Fruit fly (Drosophila melanogaster) whole organism: ENCODE data around the gene CG31624.

ENCODE experiments used
- Dll ChIP-seq: fragments of >200 bp; optimal IDR thresholded peaks from 2 replicates; lab custom pipeline; 2017
- pan ChIP-seq: fragments of >200 bp; optimal IDR thresholded peaks from 2 replicates; lab custom pipeline; 2017
- usp ChIP-seq: fragments of >200 bp; optimal IDR thresholded peaks from 2 replicates; lab custom pipeline; 2017; ENCODE audit warnings: missing biosample characterization, missing genetic modification characterization, mixed read lengths

DNA sequence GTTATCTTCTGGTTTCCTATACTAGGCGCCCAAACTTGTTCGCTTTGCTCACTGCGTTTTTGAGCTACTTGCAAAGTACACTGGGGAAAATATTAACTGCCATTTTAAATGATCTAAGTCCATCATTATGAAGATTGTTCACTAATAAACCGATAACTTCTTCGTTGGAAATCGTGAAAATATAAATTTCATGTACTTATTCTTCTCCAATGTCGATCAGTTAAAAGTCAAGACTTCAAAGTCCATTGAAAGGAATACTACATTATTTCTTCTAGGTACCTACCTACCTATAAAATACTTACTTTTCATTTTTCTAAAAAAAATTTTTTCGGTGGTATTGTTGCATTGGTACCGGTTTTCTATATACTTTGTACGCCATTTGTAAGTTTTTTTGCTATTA, 46.5 kb upstream of the CG31624 start:
- no peak for TF ChIP-seq pan (lab: Kevin White, UChicago)
- TF ChIP-seq Dll (lab: Kevin White, UChicago): no peak
- no peak for TF ChIP-seq usp (GFP tag; lab: Kevin White, UChicago)
